Worm (Caenorhabditis elegans) whole organism, L4 larva: ENCODE data around the gene Y32G9A.2.

Source experiments
- T26A8.4 ChIP-seq: fragments of 200-800 bp; sonication (Bioruptor generic); IDR thresholded peaks from 2 replicates; pipeline ENCODE4 v1.3.6; 2022; ENCODE audit warnings: missing genetic modification characterization, missing compliant biosample characterization
- Y105C5A.15 ChIP-seq: fragments of 200-800 bp; sonication (Bioruptor generic); IDR thresholded peaks from 2 replicates; pipeline ENCODE4 v1.3.6; 2022; ENCODE audit warnings: missing genetic modification characterization, missing compliant biosample characterization
- Y48G9A.11 ChIP-seq: fragments of 200-800 bp; sonication (Bioruptor generic); IDR thresholded peaks from 2 replicates; pipeline ENCODE4 v1.3.6; 2022; ENCODE audit warnings: missing genetic modification reagents, missing genetic modification characterization, missing compliant biosample characterization
- Y75B8A.6 ChIP-seq: fragments of 200-800 bp; sonication (Bioruptor generic); IDR thresholded peaks from 2 replicates; pipeline ENCODE4 v1.3.6; 2022; ENCODE audit warnings: missing genetic modification reagents, missing genetic modification characterization, missing compliant biosample characterization
- ZK546.5 ChIP-seq, 2 experiments: sonication (generic microtip); optimal IDR thresholded peaks; 2 replicates each; lab custom pipeline; 2017; ENCODE audit warnings: missing biosample characterization in 2 of 2, missing genetic modification characterization in 2 of 2
- aha-1 ChIP-seq: fragments of 150-350 bp; peaks from one replicate; lab custom pipeline; 2014; ENCODE audit warnings: missing biosample characterization, missing genetic modification characterization
- ceh-44 ChIP-seq: fragments of 200-800 bp; sonication (Bioruptor generic); IDR thresholded peaks from 2 replicates; pipeline ENCODE4 v1.3.6; 2022; ENCODE audit warnings: missing genetic modification reagents, missing genetic modification characterization, missing compliant biosample characterization
- ces-1 ChIP-seq: fragments of 150-350 bp; sonication (generic microtip); optimal IDR thresholded peaks from 4 replicates; lab custom pipeline; 2014; ENCODE audit warnings: missing biosample characterization, missing genetic modification reagents, missing genetic modification characterization
- daf-16 ChIP-seq, 3 experiments: sonication (generic microtip); optimal IDR thresholded peaks; 2 replicates each; lab custom pipeline; 2016 to 2017; ENCODE audit warnings: missing genetic modification characterization in 3 of 3, missing genetic modification reagents in 3 of 3, mild to moderate bottlenecking in 2 of 3, missing compliant biosample characterization in 2 of 3, missing biosample characterization in 1 of 3, moderate library complexity in 1 of 3
- dmd-6 ChIP-seq: fragments of 200-800 bp; sonication (Bioruptor generic); IDR thresholded peaks from 2 replicates; pipeline ENCODE4 v1.3.6; 2022; ENCODE audit warnings: missing genetic modification reagents, missing genetic modification characterization, missing compliant biosample characterization
- dpl-1 ChIP-seq: fragments of 150-350 bp; optimal IDR thresholded peaks from 2 replicates; lab custom pipeline; 2014; ENCODE audit warnings: missing biosample characterization, missing genetic modification reagents, missing genetic modification characterization
- dve-1 ChIP-seq: sonication (generic microtip); optimal IDR thresholded peaks from 2 replicates; lab custom pipeline; 2017; ENCODE audit warnings: antibody characterized with exemption, mild to moderate bottlenecking, missing genetic modification characterization, missing compliant biosample characterization; ENCODE audit not compliant: insufficient read depth
- fkh-10 ChIP-seq: fragments of 150-350 bp; optimal IDR thresholded peaks from 2 replicates; lab custom pipeline; 2014; ENCODE audit warnings: missing biosample characterization, missing genetic modification reagents, missing genetic modification characterization
- fos-1 ChIP-seq: fragments of 150-350 bp; optimal IDR thresholded peaks from 2 replicates; lab custom pipeline; 2014; ENCODE audit warnings: missing biosample characterization, missing genetic modification characterization
- hlh-11 ChIP-seq: fragments of 200-800 bp; sonication (Bioruptor generic); optimal IDR thresholded peaks from 2 replicates; lab custom pipeline; 2018; ENCODE audit warnings: mild to moderate bottlenecking, missing genetic modification characterization, missing compliant biosample characterization
- hmg-1.1 ChIP-seq: fragments of 200-800 bp; sonication (Bioruptor generic); IDR thresholded peaks from 2 replicates; pipeline ENCODE4 v1.3.6; 2022; ENCODE audit warnings: missing genetic modification reagents, missing genetic modification characterization, missing compliant biosample characterization
- lin-13 ChIP-seq: fragments of 150-350 bp; optimal IDR thresholded peaks from 2 replicates; lab custom pipeline; 2014; ENCODE audit warnings: missing biosample characterization, missing genetic modification reagents, missing genetic modification characterization
- lin-29 ChIP-seq: fragments of 200-800 bp; sonication (Bioruptor generic); IDR thresholded peaks from 2 replicates; pipeline ENCODE4 v1.3.6; 2022; ENCODE audit warnings: missing genetic modification reagents, missing genetic modification characterization, missing compliant biosample characterization
- lin-38 ChIP-seq: fragments of 200-800 bp; sonication (Bioruptor generic); IDR thresholded peaks from 2 replicates; pipeline ENCODE4 v1.3.6; 2022; ENCODE audit warnings: missing genetic modification reagents, missing genetic modification characterization, missing compliant biosample characterization
- lin-39 ChIP-seq: fragments of 150-350 bp; optimal IDR thresholded peaks from 2 replicates; lab custom pipeline; 2014; ENCODE audit warnings: missing biosample characterization, missing genetic modification reagents, missing genetic modification characterization
- lsy-2 ChIP-seq, 2 experiments: fragments of 150-350 bp in 1 of 2; sonication (generic microtip) in 1 of 2; optimal IDR thresholded peaks; 2 replicates each; lab custom pipeline; 2014 to 2017; ENCODE audit warnings: missing biosample characterization in 2 of 2, missing genetic modification characterization in 2 of 2
- madf-5 ChIP-seq, 2 experiments: fragments of 200-800 bp; sonication (Bioruptor generic); IDR thresholded peaks; 2 replicates each; pipeline ENCODE4 v1.3.6; 2022; ENCODE audit warnings: missing compliant biosample characterization in 2 of 2, missing genetic modification characterization in 2 of 2
- madf-9 ChIP-seq: fragments of 200-800 bp; sonication (Bioruptor generic); conservative IDR thresholded peaks from 2 replicates; pipeline ENCODE4 v1.3.6; 2022; ENCODE audit warnings: missing genetic modification reagents, missing genetic modification characterization, missing compliant biosample characterization
- mxl-3 ChIP-seq: fragments of 200-800 bp; sonication (Bioruptor generic); optimal IDR thresholded peaks from 2 replicates; lab custom pipeline; 2018; ENCODE audit warnings: mild to moderate bottlenecking, missing genetic modification characterization, missing compliant biosample characterization
- nhr-10 ChIP-seq: fragments of 150-350 bp; optimal IDR thresholded peaks from 2 replicates; lab custom pipeline; 2014; ENCODE audit warnings: missing biosample characterization, missing genetic modification characterization
- nhr-102 ChIP-seq: sonication (generic microtip); optimal IDR thresholded peaks from 2 replicates; lab custom pipeline; 2016; ENCODE audit warnings: mild to moderate bottlenecking, missing genetic modification characterization, moderate library complexity, missing compliant biosample characterization
- nhr-28 ChIP-seq: fragments of 150-350 bp; optimal IDR thresholded peaks from 2 replicates; lab custom pipeline; 2014; ENCODE audit warnings: missing biosample characterization, missing genetic modification characterization
- nhr-6 ChIP-seq: fragments of 150-350 bp; optimal IDR thresholded peaks from 2 replicates; lab custom pipeline; 2014; ENCODE audit warnings: missing biosample characterization, missing genetic modification characterization
- nhr-77 ChIP-seq: fragments of 150-350 bp; optimal IDR thresholded peaks from 2 replicates; lab custom pipeline; 2014; ENCODE audit warnings: missing biosample characterization, missing genetic modification characterization
- pha-4 ChIP-seq, 2 experiments: fragments of 150-350 bp in 1 of 2; fragments of 200-800 bp in 1 of 2; sonication (Bioruptor generic) in 1 of 2; IDR thresholded peaks in 1 of 2; optimal IDR thresholded peaks in 1 of 2; 2 replicates each; pipeline versions ENCODE4 v1.3.6 to Lab custom; 2014 to 2022; ENCODE audit warnings: missing genetic modification characterization in 2 of 2, missing genetic modification reagents in 2 of 2, missing biosample characterization in 1 of 2, missing compliant biosample characterization in 1 of 2
- pqm-1 ChIP-seq: sonication (generic microtip); optimal IDR thresholded peaks from 2 replicates; lab custom pipeline; 2017; ENCODE audit warnings: missing biosample characterization, missing genetic modification characterization
- set-16 ChIP-seq: fragments of 200-800 bp; sonication (Bioruptor generic); IDR thresholded peaks from 2 replicates; pipeline ENCODE4 v1.3.6; 2022; ENCODE audit warnings: missing genetic modification reagents, missing genetic modification characterization, missing compliant biosample characterization
- snpc-1.2 ChIP-seq: fragments of 200-800 bp; sonication (Bioruptor generic); IDR thresholded peaks from 2 replicates; pipeline ENCODE4 v1.3.6; 2022; ENCODE audit warnings: missing genetic modification reagents, missing genetic modification characterization, missing compliant biosample characterization
- spr-1 ChIP-seq: sonication (generic microtip); optimal IDR thresholded peaks from 2 replicates; lab custom pipeline; 2016; ENCODE audit warnings: mild to moderate bottlenecking, missing genetic modification characterization, missing compliant biosample characterization
- unc-62 ChIP-seq, 3 experiments: fragments of 150-350 bp in 1 of 3; sonication (generic microtip); optimal IDR thresholded peaks in 2 of 3; peaks in 1 of 3; 1 replicate in 1 of 3; 2 replicates in 2 of 3; lab custom pipeline; 2014 to 2017; ENCODE audit warnings: missing biosample characterization in 3 of 3, missing genetic modification characterization in 3 of 3, missing genetic modification reagents in 3 of 3, missing genotype in 1 of 3
- zip-11 ChIP-seq: fragments of 200-800 bp; sonication (Bioruptor generic); IDR thresholded peaks from 2 replicates; pipeline ENCODE4 v1.3.6; 2022; ENCODE audit warnings: missing genetic modification characterization, missing compliant biosample characterization

Gene Y32G9A.2

ce11 chrV:1927015-1927414 is 8.7 kb downstream of the Y32G9A.2 start, which contains the start of gene T06A1.5:
TSS of gene T06A1.5 (plus strand) at chrV:1927223.
- TF ChIP-seq mxl-3 (peak; percentile 1), dve-1 (tag; lab: Kevin White, UChicago) (peak; percentile 66), nhr-28 (peak; percentile 86), dmd-6 (peak; percentile 61; the same call in 1 of the 2 replicates), hlh-11 (tag; lab: Kevin White, UChicago) (peak; percentile 49), daf-16 (GFP tag; optimal IDR thresholded peaks at IDR 0.05; lab: Kevin White, UChicago) (no peak), daf-16 (tag; optimal IDR thresholded peaks at IDR 0.05; lab: Kevin White, UChicago) (peak; percentile 51), pqm-1 (tag; lab: Kevin White, UChicago) (peak; percentile 90), dpl-1 (GFP tag; lab: Kevin White, UChicago) (no peak), nhr-10 (no peak), unc-62 (GFP tag; optimal IDR thresholded peaks at IDR 0.05 in 1 of 2; lab: Kevin White, UChicago) (peak in 1 of 2 experiments; percentile 22), unc-62 (tag; optimal IDR thresholded peaks at IDR 0.05; lab: Kevin White, UChicago) (no peak)

- TF ChIP-seq ces-1 (GFP tag; lab: Kevin White, UChicago) (no peak), Y105C5A.15 (GFP tag; lab: Robert Waterston, UW) (no peak), daf-16 (GFP tag; optimal IDR thresholded peaks at IDR 0.05; lab: Kevin White, UChicago) (no peak), daf-16 (tag; optimal IDR thresholded peaks at IDR 0.05; lab: Kevin White, UChicago) (no peak), aha-1 (tag; lab: Kevin White, UChicago) (peak; percentile 95), lin-29 (GFP tag; lab: Robert Waterston, UW) (no peak), fkh-10 (GFP tag; lab: Kevin White, UChicago) (no peak), zip-11 (GFP tag; lab: Robert Waterston, UW) (no peak)
Observed at ce11 chrV:1928473-1928872, 10.2 kb downstream of the Y32G9A.2 start.

ce11 chrV:1935494-1935893 is 17.2 kb downstream of the Y32G9A.2 start:
- peak in 1 of 2 experiments; percentile 26 for TF ChIP-seq unc-62 (GFP tag; optimal IDR thresholded peaks at IDR 0.05 in 1 of 2; lab: Kevin White, UChicago)
- TF ChIP-seq unc-62 (tag; optimal IDR thresholded peaks at IDR 0.05; lab: Kevin White, UChicago): no peak
- TF ChIP-seq aha-1 (tag; lab: Kevin White, UChicago): peak; percentile 71
- no peak for TF ChIP-seq fos-1 (tag; lab: Kevin White, UChicago)
- no peak for TF ChIP-seq nhr-77 (tag; lab: Kevin White, UChicago)

- no peak for TF ChIP-seq set-16 (GFP tag; lab: Robert Waterston, UW)
- no peak for TF ChIP-seq snpc-1.2 (GFP tag; lab: Robert Waterston, UW)
- TF ChIP-seq ZK546.5 (tag; optimal IDR thresholded peaks at IDR 0.05; lab: Kevin White, UChicago): no peak
- TF ChIP-seq madf-5 (GFP tag; IDR thresholded peaks at IDR 0.05; lab: Robert Waterston, UW): no peak
- TF ChIP-seq nhr-28: no peak
- no peak for TF ChIP-seq spr-1 (tag; lab: Kevin White, UChicago)
- TF ChIP-seq lin-13 (GFP tag; lab: Kevin White, UChicago): no peak
- TF ChIP-seq pha-4 (GFP tag; IDR thresholded peaks at IDR 0.05; lab: Robert Waterston, UW): no peak
- TF ChIP-seq pha-4 (tag; optimal IDR thresholded peaks at IDR 0.05; lab: Kevin White, UChicago): no peak
- TF ChIP-seq madf-9 (GFP tag; lab: Robert Waterston, UW): no peak
- TF ChIP-seq nhr-102 (tag; lab: Kevin White, UChicago): no peak
- no peak for TF ChIP-seq Y75B8A.6
- TF ChIP-seq hmg-1.1 (GFP tag; lab: Robert Waterston, UW): no peak
- no peak for TF ChIP-seq lin-38 (GFP tag; lab: Robert Waterston, UW)
- TF ChIP-seq nhr-6 (tag; lab: Kevin White, UChicago): no peak
- no peak for TF ChIP-seq fos-1 (tag; lab: Kevin White, UChicago)
- TF ChIP-seq lin-39 (tag; lab: Kevin White, UChicago): no peak
- no peak for TF ChIP-seq Y48G9A.11 (GFP tag; lab: Robert Waterston, UW)
- no peak for TF ChIP-seq ceh-44 (GFP tag; lab: Robert Waterston, UW)
- no peak for TF ChIP-seq T26A8.4 (GFP tag; lab: Robert Waterston, UW)
- no peak for TF ChIP-seq lsy-2 (tag; optimal IDR thresholded peaks at IDR 0.05; lab: Kevin White, UChicago)
- TF ChIP-seq, all 104 proteins: peak for 0
Observed at ce11 chrV:1937963-1938362, 19.7 kb downstream of the Y32G9A.2 start, which contains the start of gene glb-25. TSS of gene glb-25 (plus strand) at chrV:1938263.
